Worm (Caenorhabditis elegans): ENCODE measurements around the gene W02H5.8.

- TF ChIP-seq dao-5 (tag; optimal IDR thresholded peaks at IDR 0.05) (no peak), W03F9.2 (tag; optimal IDR thresholded peaks at IDR 0.05) (peak; percentile 82), him-1 (tag; optimal IDR thresholded peaks at IDR 0.05) (peak; percentile 28)
These were observed 13.9 kb downstream of the W02H5.8 start, which contains the start of gene W02H5.19 for ce11 chrV:2638545-2638944.

All from whole organism, L4/young adult.